Worm (Caenorhabditis elegans): ENCODE measurements around the gene dnc-2.

The dnc-2 gene

ce11 chrIII:5884459-5884858, 41.1 kb downstream of the dnc-2 start:
- TF ChIP-seq ztf-23 (GFP tag; IDR thresholded peaks at IDR 0.05) (no peak), T22C8.4 (GFP tag; IDR thresholded peaks at IDR 0.05) (no peak), ref-1 (GFP tag; conservative IDR thresholded peaks at IDR 0.05) (no peak), tab-1 (GFP tag; IDR thresholded peaks at IDR 0.05) (no peak), med-1 (GFP tag; optimal IDR thresholded peaks at IDR 0.05; ENCODE audit: insufficient read depth) (no peak), cog-1 (tag; optimal IDR thresholded peaks at IDR 0.05) (no peak), flt-1 (GFP tag; IDR thresholded peaks at IDR 0.05) (no peak), ztf-29 (GFP tag; IDR thresholded peaks at IDR 0.05) (no peak), klf-2 (GFP tag; conservative IDR thresholded peaks at IDR 0.05) (no peak)

- TF ChIP-seq cog-1 (tag; optimal IDR thresholded peaks at IDR 0.05) = no peak
- TF ChIP-seq flt-1 (GFP tag; IDR thresholded peaks at IDR 0.05) = no peak
- TF ChIP-seq med-1 (GFP tag; optimal IDR thresholded peaks at IDR 0.05; ENCODE audit: insufficient read depth) = no peak
- no peak for TF ChIP-seq ztf-29 (GFP tag; IDR thresholded peaks at IDR 0.05)
- TF ChIP-seq klf-2 (GFP tag; conservative IDR thresholded peaks at IDR 0.05) = no peak
- TF ChIP-seq ref-1 (GFP tag; conservative IDR thresholded peaks at IDR 0.05) = no peak
- TF ChIP-seq tab-1 (GFP tag; IDR thresholded peaks at IDR 0.05) = no peak
- TF ChIP-seq ztf-23 (GFP tag; IDR thresholded peaks at IDR 0.05) = no peak
- TF ChIP-seq T22C8.4 (GFP tag; IDR thresholded peaks at IDR 0.05) = no peak
Measured at ce11 chrIII:5884007-5884406, 41.5 kb downstream of the dnc-2 start, which contains the start of gene C28H8.5. Gene C28H8.5, plus strand, starts transcription at chrIII:5884307.

ce11 chrIII:5883517-5883916, 42.0 kb downstream of the dnc-2 start:
- no peak for TF ChIP-seq ztf-29 (GFP tag; IDR thresholded peaks at IDR 0.05)
- TF ChIP-seq T22C8.4 (GFP tag; IDR thresholded peaks at IDR 0.05) = no peak

ce11 chrIII:5882823-5883222, 42.7 kb downstream of the dnc-2 start, which contains the start of gene F01F1.14:
Gene F01F1.14, minus strand, starts transcription at chrIII:5882923.
- no peak for TF ChIP-seq cog-1 (tag; optimal IDR thresholded peaks at IDR 0.05)
- no peak for TF ChIP-seq med-1 (GFP tag; optimal IDR thresholded peaks at IDR 0.05; ENCODE audit: insufficient read depth)
- TF ChIP-seq ztf-23 (GFP tag; IDR thresholded peaks at IDR 0.05) = no peak
- TF ChIP-seq ztf-29 (GFP tag; IDR thresholded peaks at IDR 0.05) = no peak
- no peak for TF ChIP-seq ref-1 (GFP tag; conservative IDR thresholded peaks at IDR 0.05)
- TF ChIP-seq flt-1 (GFP tag; IDR thresholded peaks at IDR 0.05) = no peak
- TF ChIP-seq T22C8.4 (GFP tag; IDR thresholded peaks at IDR 0.05) = no peak
- TF ChIP-seq klf-2 (GFP tag; conservative IDR thresholded peaks at IDR 0.05) = no peak
- no peak for TF ChIP-seq tab-1 (GFP tag; IDR thresholded peaks at IDR 0.05)

- TF ChIP-seq tab-1 (GFP tag; IDR thresholded peaks at IDR 0.05) = no peak
- no peak for TF ChIP-seq klf-2 (GFP tag; conservative IDR thresholded peaks at IDR 0.05)
- TF ChIP-seq cog-1 (tag; optimal IDR thresholded peaks at IDR 0.05) = no peak
- TF ChIP-seq flt-1 (GFP tag; IDR thresholded peaks at IDR 0.05) = no peak
- no peak for TF ChIP-seq T22C8.4 (GFP tag; IDR thresholded peaks at IDR 0.05)
- no peak for TF ChIP-seq ztf-23 (GFP tag; IDR thresholded peaks at IDR 0.05)
- TF ChIP-seq ref-1 (GFP tag; conservative IDR thresholded peaks at IDR 0.05) = no peak
Measured at ce11 chrIII:5882284-5882683, 43.3 kb downstream of the dnc-2 start.

ce11 chrIII:5879291-5879968, 46.1 kb downstream of the dnc-2 start, which contains the start of gene hpo-10:
Gene hpo-10, plus strand, starts transcription at chrIII:5879489.
- TF ChIP-seq T22C8.4 (GFP tag; IDR thresholded peaks at IDR 0.05) (peak; percentile 56), tab-1 (GFP tag; IDR thresholded peaks at IDR 0.05) (no peak)

ce11 chrIII:5878215-5878614, 47.3 kb downstream of the dnc-2 start, which contains the start of the genes mig-21 and F01F1.2:
Gene mig-21, minus strand, starts transcription at chrIII:5878380.
Gene F01F1.2, plus strand, starts transcription at chrIII:5878554.
- TF ChIP-seq tab-1 (GFP tag; IDR thresholded peaks at IDR 0.05) (no peak), klf-2 (GFP tag; conservative IDR thresholded peaks at IDR 0.05) (no peak), ztf-29 (GFP tag; IDR thresholded peaks at IDR 0.05) (no peak), flt-1 (GFP tag; IDR thresholded peaks at IDR 0.05) (no peak), med-1 (GFP tag; optimal IDR thresholded peaks at IDR 0.05; ENCODE audit: insufficient read depth) (no peak), cog-1 (tag; optimal IDR thresholded peaks at IDR 0.05) (no peak), ztf-23 (GFP tag; IDR thresholded peaks at IDR 0.05) (no peak), ref-1 (GFP tag; conservative IDR thresholded peaks at IDR 0.05) (no peak), T22C8.4 (GFP tag; IDR thresholded peaks at IDR 0.05) (no peak)

ce11 chrIII:5876867-5877641, 48.5 kb downstream of the dnc-2 start:
- TF ChIP-seq klf-2 (GFP tag; conservative IDR thresholded peaks at IDR 0.05) (no peak), T22C8.4 (GFP tag; IDR thresholded peaks at IDR 0.05) (no peak), ztf-29 (GFP tag; IDR thresholded peaks at IDR 0.05) (no peak), ref-1 (GFP tag; conservative IDR thresholded peaks at IDR 0.05) (no peak), cog-1 (tag; optimal IDR thresholded peaks at IDR 0.05) (no peak), tab-1 (GFP tag; IDR thresholded peaks at IDR 0.05) (no peak), ztf-23 (GFP tag; IDR thresholded peaks at IDR 0.05) (no peak), flt-1 (GFP tag; IDR thresholded peaks at IDR 0.05) (no peak), med-1 (GFP tag; optimal IDR thresholded peaks at IDR 0.05; ENCODE audit: insufficient read depth) (no peak)

ce11 chrIII:5876140-5876675, 49.3 kb downstream of the dnc-2 start, which contains the start of gene aldo-2:
Gene aldo-2, minus strand, starts transcription at chrIII:5876625.
- no peak for TF ChIP-seq med-1 (GFP tag; optimal IDR thresholded peaks at IDR 0.05; ENCODE audit: insufficient read depth)
- TF ChIP-seq klf-2 (GFP tag; conservative IDR thresholded peaks at IDR 0.05) = no peak
- no peak for TF ChIP-seq tab-1 (GFP tag; IDR thresholded peaks at IDR 0.05)
- TF ChIP-seq ref-1 (GFP tag; conservative IDR thresholded peaks at IDR 0.05) = no peak
- TF ChIP-seq flt-1 (GFP tag; IDR thresholded peaks at IDR 0.05) = no peak
- no peak for TF ChIP-seq cog-1 (tag; optimal IDR thresholded peaks at IDR 0.05)
- TF ChIP-seq ztf-23 (GFP tag; IDR thresholded peaks at IDR 0.05) = no peak
- no peak for TF ChIP-seq ztf-29 (GFP tag; IDR thresholded peaks at IDR 0.05)
- no peak for TF ChIP-seq T22C8.4 (GFP tag; IDR thresholded peaks at IDR 0.05)

Measured in whole organism, midembryonic.